Fruit fly (Drosophila melanogaster): ENCODE measurements around the gene CG5674.
A peak's percentile ranks its signal among the peaks of the same experiment; 100 is the strongest.

CG5674 gene

DNA sequence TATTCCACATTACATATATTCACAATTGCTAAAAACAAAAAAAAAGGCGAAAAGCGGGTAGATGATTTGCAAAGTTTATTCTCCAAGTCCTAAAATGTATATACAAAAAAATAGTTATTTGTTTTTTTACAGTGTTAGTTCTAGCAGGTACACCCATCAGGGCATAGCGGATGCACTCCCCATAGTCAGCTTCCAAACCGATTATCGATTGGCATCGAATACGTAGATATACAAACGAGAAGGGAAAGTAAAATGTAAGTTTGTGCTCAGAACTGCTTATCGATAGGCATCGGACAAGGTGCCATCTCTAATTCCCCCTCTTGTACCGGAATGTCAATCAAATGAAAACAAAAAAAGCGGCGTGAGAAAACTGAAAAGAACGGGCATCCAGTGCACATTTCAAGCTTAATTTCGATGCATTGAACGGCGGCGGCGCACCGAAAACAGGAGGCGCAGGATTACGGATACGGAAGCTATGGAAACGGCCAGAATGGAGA, at the start of gene CG5674:
CG5674 (plus strand) TSS at position 309 of the 497 bp plus-strand sequence.
- TF ChIP-seq CG8478 (optimal IDR thresholded peaks at IDR 0.05): no peak
- TF ChIP-seq CTCF (optimal IDR thresholded peaks at IDR 0.05): peak; percentile 72 to 81

DNA sequence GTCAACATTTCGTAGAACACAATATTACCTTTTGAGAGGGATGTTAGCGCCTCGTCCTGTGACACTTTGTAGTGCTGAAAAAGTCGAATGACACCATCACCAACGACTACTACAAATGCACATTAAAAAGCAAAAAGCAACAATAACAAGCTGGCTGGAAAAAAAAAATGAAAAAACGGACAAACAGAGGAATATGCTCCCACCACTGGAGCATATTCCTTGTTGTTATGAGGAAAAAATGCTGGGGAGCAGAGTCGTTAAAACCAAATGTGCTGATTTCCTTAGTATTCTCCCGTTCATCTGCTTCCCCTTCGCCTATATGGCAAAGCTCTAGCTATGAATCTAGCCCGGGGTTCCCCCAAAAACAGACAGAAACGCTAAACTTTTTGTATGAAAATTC, 48.3 kb upstream of the CG5674 start, which contains the start of gene CG43271:
CG43271 (minus strand) TSS at position 101 of the 400 bp plus-strand sequence.
- TF ChIP-seq CG8478 (optimal IDR thresholded peaks at IDR 0.05) (no peak), CTCF (optimal IDR thresholded peaks at IDR 0.05) (no peak)

dm6 chr2L:17921527-17921926, 41.7 kb upstream of the CG5674 start:
- TF ChIP-seq CTCF (optimal IDR thresholded peaks at IDR 0.05): no peak
- TF ChIP-seq CG8478 (optimal IDR thresholded peaks at IDR 0.05): no peak

DNA sequence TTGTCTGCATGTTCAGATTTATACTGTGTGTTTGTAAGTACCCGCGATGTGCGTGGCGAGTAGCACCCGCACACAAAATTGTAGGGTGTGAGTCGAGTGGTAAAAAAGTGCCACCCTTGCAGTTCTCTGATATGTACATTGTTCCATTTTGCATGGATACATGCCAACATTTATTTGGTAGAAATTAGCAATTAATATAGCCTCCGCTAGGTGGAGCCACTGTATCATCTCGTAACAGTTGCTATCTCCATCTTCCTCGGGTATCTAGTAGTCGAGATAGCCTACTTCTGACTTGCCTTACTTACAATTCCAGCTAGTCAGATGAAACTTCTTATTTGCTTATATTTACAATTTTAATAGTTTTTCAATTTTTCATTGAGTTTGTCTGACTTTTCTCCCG, 9.9 kb upstream of the CG5674 start:
- peak; percentile 67 to 74 for TF ChIP-seq CTCF (optimal IDR thresholded peaks at IDR 0.05)

DNA sequence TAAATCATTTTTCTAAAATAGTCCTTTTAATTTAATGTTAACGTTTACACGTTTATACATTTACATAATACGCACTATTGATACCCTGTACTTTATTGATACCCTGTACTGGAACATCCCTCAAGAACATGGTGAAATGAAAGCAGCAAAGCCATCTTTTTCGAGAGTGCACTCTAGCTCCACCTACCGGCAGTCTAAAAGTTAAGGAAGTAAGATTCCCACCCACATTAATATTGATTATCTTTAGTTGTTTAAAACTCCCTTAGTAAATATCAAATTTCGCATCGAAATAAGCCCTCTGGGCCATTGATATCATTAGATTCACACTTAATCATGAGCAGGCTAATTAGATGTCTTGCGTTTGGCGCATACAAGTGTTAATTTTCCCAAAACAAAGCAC, 4.9 kb upstream of the CG5674 start:
- no peak for TF ChIP-seq CG8478 (optimal IDR thresholded peaks at IDR 0.05)
- peak; percentile 54 to 75 for TF ChIP-seq CTCF (optimal IDR thresholded peaks at IDR 0.05)

DNA sequence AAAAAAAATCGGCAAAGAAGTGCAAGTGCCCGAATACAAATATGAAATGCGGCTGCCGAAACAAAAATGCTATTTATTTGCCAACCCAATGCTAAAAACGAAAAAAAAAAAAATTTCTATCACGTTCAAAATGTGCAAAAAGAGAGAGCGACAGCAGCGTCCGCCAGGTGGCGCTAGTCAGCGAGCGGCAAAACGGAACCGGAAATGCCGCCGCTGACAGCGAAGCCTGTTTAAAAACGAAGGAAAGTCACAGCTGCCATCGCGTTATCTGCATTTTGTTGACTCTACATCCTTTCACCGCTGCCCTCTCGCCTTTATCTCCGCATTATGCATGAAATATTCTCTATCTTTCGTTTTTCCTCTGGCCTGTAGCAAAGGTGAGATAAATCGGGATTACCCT, 3.0 kb upstream of the CG5674 start:
- peak; percentile 85 to 88 for TF ChIP-seq CTCF (optimal IDR thresholded peaks at IDR 0.05)
- no peak for TF ChIP-seq CG8478 (optimal IDR thresholded peaks at IDR 0.05)

dm6 chr2L:17963710-17964109, 531 bp downstream of the CG5674 start:
- TF ChIP-seq CTCF (optimal IDR thresholded peaks at IDR 0.05) (peak; percentile 34 to 51), CG8478 (optimal IDR thresholded peaks at IDR 0.05) (no peak)

- no peak for TF ChIP-seq CG8478 (optimal IDR thresholded peaks at IDR 0.05)
- no peak for TF ChIP-seq CTCF (optimal IDR thresholded peaks at IDR 0.05)
Measured at dm6 chr2L:17972999-17973398, 9.8 kb downstream of the CG5674 start.

dm6 chr2L:17982372-17982771, 19.2 kb downstream of the CG5674 start, which contains the start of gene btv:
btv (minus strand) TSS chr2L:17982472.
- TF ChIP-seq CG8478 (optimal IDR thresholded peaks at IDR 0.05) (no peak), CTCF (optimal IDR thresholded peaks at IDR 0.05) (no peak)

DNA sequence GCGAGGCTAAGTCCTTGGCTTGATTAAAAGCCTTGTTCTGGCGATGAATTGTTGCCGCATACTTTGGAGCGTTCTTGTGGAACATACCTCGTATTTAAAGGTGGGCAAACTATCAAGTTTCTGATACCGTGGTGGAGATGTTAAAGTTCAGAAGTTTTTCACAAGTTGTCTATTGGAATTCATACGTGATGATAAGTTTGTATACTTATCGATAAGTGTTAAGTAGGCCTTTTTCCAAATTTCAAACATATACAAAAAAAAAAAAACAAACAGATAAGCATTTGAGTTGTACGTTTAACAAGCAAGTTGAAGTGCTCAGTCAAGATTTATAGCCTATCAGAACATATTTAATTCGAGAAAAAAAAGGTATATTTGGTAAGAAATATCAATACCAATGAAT, 22.9 kb downstream of the CG5674 start, which contains the start of gene CG5681:
CG5681 (plus strand) TSS at position 301 of the 400 bp plus-strand sequence.
- TF ChIP-seq CTCF (optimal IDR thresholded peaks at IDR 0.05) (no peak), CG8478 (optimal IDR thresholded peaks at IDR 0.05) (no peak)

DNA sequence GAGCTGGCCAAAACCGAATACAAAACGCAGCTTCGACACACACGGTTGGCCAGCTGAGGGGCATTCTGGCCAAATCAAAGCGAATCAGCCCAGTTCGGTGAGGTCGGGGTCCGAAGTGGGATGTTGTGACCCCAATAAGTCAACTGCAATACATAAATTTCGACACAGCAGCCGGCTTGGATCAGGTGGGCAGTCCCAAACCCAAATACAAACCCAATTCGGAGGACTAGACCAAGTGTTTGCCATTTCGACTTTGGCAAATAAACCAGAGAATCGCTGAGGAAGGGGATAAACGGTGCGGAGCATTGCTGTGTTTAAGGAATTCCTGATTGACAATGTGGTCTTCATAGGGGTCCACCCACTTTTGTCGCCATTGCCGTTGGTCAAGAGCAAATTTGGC, 25.8 kb downstream of the CG5674 start:
- TF ChIP-seq CG8478 (optimal IDR thresholded peaks at IDR 0.05) (no peak), CTCF (optimal IDR thresholded peaks at IDR 0.05) (no peak)

- TF ChIP-seq CTCF (optimal IDR thresholded peaks at IDR 0.05): no peak
- no peak for TF ChIP-seq CG8478 (optimal IDR thresholded peaks at IDR 0.05)
Measured at dm6 chr2L:17990118-17990517, 26.9 kb downstream of the CG5674 start, which contains the start of gene Prosbeta5R2. Prosbeta5R2 (plus strand) TSS chr2L:17990418.

- no peak for TF ChIP-seq CG8478 (optimal IDR thresholded peaks at IDR 0.05)
- TF ChIP-seq CTCF (optimal IDR thresholded peaks at IDR 0.05): no peak
Measured at dm6 chr2L:17990771-17991170, 27.6 kb downstream of the CG5674 start.

- TF ChIP-seq CTCF (optimal IDR thresholded peaks at IDR 0.05) (no peak), CG8478 (optimal IDR thresholded peaks at IDR 0.05) (no peak)
Measured at dm6 chr2L:18002149-18002548, 39.0 kb downstream of the CG5674 start.

DNA sequence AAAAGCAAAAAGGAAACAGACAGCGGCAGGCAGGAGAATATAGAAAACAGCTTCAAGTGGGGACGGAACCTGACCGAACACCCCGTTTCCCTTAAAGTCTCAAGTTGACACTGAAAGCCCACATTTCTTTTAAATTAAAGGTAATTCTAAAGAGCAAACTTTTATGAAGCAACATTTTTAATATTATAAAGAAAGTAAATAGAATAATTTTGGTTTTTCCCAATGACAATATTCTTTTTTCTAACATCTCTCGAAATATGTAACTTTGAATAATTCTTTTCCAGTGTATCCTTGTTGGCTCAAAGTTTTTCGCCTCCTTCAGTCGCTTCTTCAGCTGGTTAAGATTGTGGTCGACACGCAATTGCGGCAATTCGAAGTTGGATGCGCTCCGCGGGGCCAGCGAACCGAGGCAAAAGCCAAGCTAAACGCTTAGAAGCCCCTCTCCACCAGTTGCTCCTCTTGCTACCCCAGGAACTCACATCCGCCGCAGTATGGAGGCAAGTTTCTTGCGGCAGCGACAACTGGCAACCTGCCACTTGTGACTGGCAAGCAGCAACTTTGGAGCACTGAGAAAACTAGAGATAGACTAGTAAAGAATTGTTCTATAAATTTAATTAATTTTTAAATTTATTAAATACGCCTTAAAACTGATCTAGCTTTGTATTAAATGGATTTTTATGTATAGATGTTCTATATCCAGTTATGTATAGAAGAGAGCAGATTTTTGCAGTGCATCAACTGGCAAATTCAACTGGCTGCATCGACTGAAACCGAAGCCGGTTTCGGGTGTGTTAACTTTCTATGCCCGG, 40.1 kb downstream of the CG5674 start:
- TF ChIP-seq CTCF (optimal IDR thresholded peaks at IDR 0.05): no peak
- no peak for TF ChIP-seq CG8478 (optimal IDR thresholded peaks at IDR 0.05)

DNA sequence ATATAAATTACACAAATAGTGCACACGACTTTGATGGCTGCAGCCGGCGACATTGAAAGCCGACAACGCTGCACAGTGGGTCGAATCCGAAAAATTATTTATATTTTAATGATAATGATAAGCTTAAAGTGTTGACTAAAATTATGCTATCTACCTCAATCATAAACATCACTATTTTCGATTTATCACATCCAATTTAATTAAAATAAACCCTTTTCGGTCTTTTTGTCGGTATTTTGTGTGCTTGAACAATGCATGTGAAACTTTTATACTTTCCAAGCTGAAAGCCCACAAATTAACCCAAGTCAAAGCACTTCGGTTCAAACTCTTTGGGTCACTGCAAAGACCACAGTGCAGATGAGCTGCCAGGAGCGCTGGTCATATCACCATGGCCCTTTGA, 42.3 kb downstream of the CG5674 start:
- no peak for TF ChIP-seq CG8478 (optimal IDR thresholded peaks at IDR 0.05)
- no peak for TF ChIP-seq CTCF (optimal IDR thresholded peaks at IDR 0.05)

Measured in S2 (cell line).